Worm (Caenorhabditis elegans) whole organism, late embryonic: ENCODE measurements around the gene grd-1.

Experiments
- C08G9.2 ChIP-seq: sonication (generic microtip); optimal IDR thresholded peaks from 2 replicates; lab custom pipeline; 2016; ENCODE audit warnings: mild to moderate bottlenecking, missing genetic modification characterization, moderate library complexity, missing compliant biosample characterization
- T23F11.4 ChIP-seq: fragments of 200-800 bp; sonication (Bioruptor generic); optimal IDR thresholded peaks from 2 replicates; lab custom pipeline; 2018; ENCODE audit warnings: mild to moderate bottlenecking, missing genetic modification characterization, missing compliant biosample characterization
- Y22D7AL.16 ChIP-seq: sonication (generic microtip); optimal IDR thresholded peaks from 2 replicates; lab custom pipeline; 2016; ENCODE audit warnings: missing genetic modification characterization, missing compliant biosample characterization
- ama-1 ChIP-seq: fragments of 150-350 bp; optimal IDR thresholded peaks from 2 replicates; lab custom pipeline; 2014
- ceh-18 ChIP-seq: sonication (generic microtip); optimal IDR thresholded peaks from 2 replicates; lab custom pipeline; 2016; ENCODE audit warnings: missing genetic modification characterization, missing compliant biosample characterization
- ceh-22 ChIP-seq: sonication (generic microtip); optimal IDR thresholded peaks from 2 replicates; lab custom pipeline; 2017; ENCODE audit warnings: missing biosample characterization, missing genetic modification characterization
- ceh-24 ChIP-seq: sonication (generic microtip); optimal IDR thresholded peaks from 2 replicates; lab custom pipeline; 2016; ENCODE audit warnings: mild to moderate bottlenecking, missing genetic modification characterization, missing compliant biosample characterization
- ceh-31 ChIP-seq: sonication (generic microtip); optimal IDR thresholded peaks from 2 replicates; lab custom pipeline; 2016; ENCODE audit warnings: missing genetic modification characterization, missing compliant biosample characterization
- ceh-34 ChIP-seq: sonication (generic microtip); optimal IDR thresholded peaks from 2 replicates; lab custom pipeline; 2016; ENCODE audit warnings: mild to moderate bottlenecking, missing genetic modification characterization, missing compliant biosample characterization
- ceh-45 ChIP-seq: fragments of 200-800 bp; sonication (Bioruptor generic); IDR thresholded peaks from 2 replicates; pipeline ENCODE4 v1.3.6; 2022; ENCODE audit warnings: missing genetic modification reagents, missing genetic modification characterization, missing compliant biosample characterization
- ceh-48 ChIP-seq: sonication (generic microtip); optimal IDR thresholded peaks from 2 replicates; lab custom pipeline; 2016; ENCODE audit warnings: missing genetic modification characterization, inconsistent platforms, missing compliant biosample characterization
- ceh-6 ChIP-seq: fragments of 200-800 bp; sonication (Bioruptor generic); optimal IDR thresholded peaks from 2 replicates; lab custom pipeline; 2018; ENCODE audit warnings: mild to moderate bottlenecking, missing genetic modification characterization, missing compliant biosample characterization
- che-1 ChIP-seq: sonication (generic microtip); optimal IDR thresholded peaks from 2 replicates; lab custom pipeline; 2016; ENCODE audit warnings: mild to moderate bottlenecking, missing genetic modification characterization, missing compliant biosample characterization
- ets-4 ChIP-seq: sonication (generic microtip); optimal IDR thresholded peaks from 2 replicates; lab custom pipeline; 2016; ENCODE audit warnings: missing genetic modification characterization, missing compliant biosample characterization
- fax-1 ChIP-seq: sonication (generic microtip); optimal IDR thresholded peaks from 2 replicates; lab custom pipeline; 2016; ENCODE audit warnings: missing genotype, missing genetic modification characterization, missing compliant biosample characterization
- fkh-6 ChIP-seq: sonication (generic microtip); optimal IDR thresholded peaks from 2 replicates; lab custom pipeline; 2016; ENCODE audit warnings: missing genetic modification characterization, missing compliant biosample characterization
- gmeb-2 ChIP-seq: sonication (generic microtip); optimal IDR thresholded peaks from 2 replicates; lab custom pipeline; 2016; ENCODE audit warnings: missing genetic modification characterization, inconsistent platforms, missing compliant biosample characterization
- hlh-13 ChIP-seq: fragments of 200-800 bp; sonication (Bioruptor generic); optimal IDR thresholded peaks from 2 replicates; lab custom pipeline; 2018; ENCODE audit warnings: mild to moderate bottlenecking, missing genetic modification characterization, missing compliant biosample characterization
- hlh-15 ChIP-seq: sonication (generic microtip); optimal IDR thresholded peaks from 2 replicates; lab custom pipeline; 2016; ENCODE audit warnings: missing genetic modification characterization, missing compliant biosample characterization
- hlh-30 ChIP-seq: sonication (generic microtip); optimal IDR thresholded peaks from 2 replicates; lab custom pipeline; 2017; ENCODE audit warnings: antibody characterized with exemption, missing genetic modification characterization, missing compliant biosample characterization; ENCODE audit not compliant: insufficient read depth
- hlh-8 ChIP-seq: sonication (generic microtip); optimal IDR thresholded peaks from 2 replicates; lab custom pipeline; 2016; ENCODE audit warnings: missing genotype, missing genetic modification characterization, missing compliant biosample characterization
- lin-11 ChIP-seq: fragments of 200-800 bp; sonication (Bioruptor generic); optimal IDR thresholded peaks from 2 replicates; lab custom pipeline; 2018; ENCODE audit warnings: mild to moderate bottlenecking, missing genetic modification characterization, missing compliant biosample characterization
- madf-2 ChIP-seq: sonication (generic microtip); optimal IDR thresholded peaks from 2 replicates; lab custom pipeline; 2017; ENCODE audit warnings: missing genetic modification characterization, missing compliant biosample characterization
- nfya-1 ChIP-seq: sonication (generic microtip); optimal IDR thresholded peaks from 2 replicates; lab custom pipeline; 2017; ENCODE audit warnings: missing genetic modification characterization, mild to moderate bottlenecking, missing compliant biosample characterization, antibody characterized with exemption, moderate library complexity
- nhr-232 ChIP-seq: sonication (generic microtip); optimal IDR thresholded peaks from 2 replicates; lab custom pipeline; 2016; ENCODE audit warnings: missing genetic modification characterization, missing compliant biosample characterization
- npax-4 ChIP-seq: sonication (generic microtip); optimal IDR thresholded peaks from 2 replicates; lab custom pipeline; 2016; ENCODE audit warnings: missing genetic modification characterization, missing compliant biosample characterization
- pat-9 ChIP-seq: fragments of 200-800 bp; sonication (Bioruptor generic); optimal IDR thresholded peaks from 2 replicates; lab custom pipeline; 2018; ENCODE audit warnings: mild to moderate bottlenecking, missing genetic modification characterization, moderate library complexity, missing compliant biosample characterization
- pax-1 ChIP-seq: fragments of 150-350 bp; optimal IDR thresholded peaks from 2 replicates; lab custom pipeline; 2014; ENCODE audit warnings: missing biosample characterization, missing genetic modification characterization
- pha-2 ChIP-seq: sonication (generic microtip); optimal IDR thresholded peaks from 2 replicates; lab custom pipeline; 2017; ENCODE audit warnings: mild to moderate bottlenecking, missing genetic modification characterization, missing compliant biosample characterization
- pha-4 ChIP-seq: fragments of 150-350 bp; optimal IDR thresholded peaks from 2 replicates; lab custom pipeline; 2018; ENCODE audit warnings: missing biosample characterization, missing genetic modification reagents, missing genetic modification characterization
- pqm-1 ChIP-seq: sonication (generic microtip); optimal IDR thresholded peaks from 2 replicates; lab custom pipeline; 2016; ENCODE audit warnings: missing genetic modification characterization, missing compliant biosample characterization
- sdc-2 ChIP-seq: sonication (generic microtip); optimal IDR thresholded peaks from 2 replicates; lab custom pipeline; 2016; ENCODE audit warnings: missing genotype, missing genetic modification characterization, missing compliant biosample characterization
- tbx-2 ChIP-seq: sonication (generic microtip); optimal IDR thresholded peaks from 2 replicates; lab custom pipeline; 2016; ENCODE audit warnings: missing genetic modification characterization, missing compliant biosample characterization
- tbx-7 ChIP-seq: sonication (generic microtip); optimal IDR thresholded peaks from 2 replicates; lab custom pipeline; 2016; ENCODE audit warnings: missing genotype, missing genetic modification characterization, missing compliant biosample characterization
- ttx-3 ChIP-seq: sonication (generic microtip); optimal IDR thresholded peaks from 2 replicates; lab custom pipeline; 2016; ENCODE audit warnings: missing genetic modification reagents, missing genetic modification characterization, missing compliant biosample characterization
- unc-3 ChIP-seq, 2 experiments: fragments of 200-800 bp in 1 of 2; sonication (Bioruptor generic) in 1 of 2; sonication (generic microtip) in 1 of 2; conservative IDR thresholded peaks in 1 of 2; optimal IDR thresholded peaks in 1 of 2; 2 replicates each; pipeline versions ENCODE4 v1.3.6 to Lab custom; 2016 to 2022; ENCODE audit warnings: missing compliant biosample characterization in 2 of 2, missing genetic modification characterization in 2 of 2, missing genetic modification reagents in 1 of 2
- unc-42 ChIP-seq: sonication (generic microtip); optimal IDR thresholded peaks from 2 replicates; lab custom pipeline; 2016; ENCODE audit warnings: missing genotype, missing genetic modification characterization, missing compliant biosample characterization
- unc-86 ChIP-seq: sonication (generic microtip); optimal IDR thresholded peaks from 2 replicates; lab custom pipeline; 2016; ENCODE audit warnings: missing genetic modification characterization, missing compliant biosample characterization
- zip-5 ChIP-seq: sonication (generic microtip); optimal IDR thresholded peaks from 2 replicates; lab custom pipeline; 2016; ENCODE audit warnings: missing genetic modification characterization, missing compliant biosample characterization
- ztf-16 ChIP-seq: sonication (generic microtip); optimal IDR thresholded peaks from 2 replicates; lab custom pipeline; 2017; ENCODE audit warnings: missing genetic modification characterization, missing compliant biosample characterization

Gene grd-1

DNA sequence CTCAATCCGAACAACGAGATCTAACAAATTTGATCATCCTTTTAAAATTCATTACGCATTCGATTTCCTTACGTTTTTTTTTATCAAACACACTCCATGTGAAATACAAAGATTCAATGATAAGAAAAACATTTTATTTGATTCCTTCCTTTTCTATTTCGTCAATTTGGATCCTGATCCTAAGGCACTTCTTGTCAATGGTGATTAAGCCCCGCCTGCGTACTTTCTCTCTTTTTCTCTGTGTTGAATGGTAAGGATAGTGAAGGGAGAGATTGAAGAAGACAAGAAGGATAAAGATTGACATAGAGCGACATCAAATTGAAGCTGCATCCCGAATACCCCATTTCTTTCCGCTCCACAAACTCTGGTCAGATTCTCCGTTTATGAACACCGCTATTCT, at the start of gene grd-1:
Gene grd-1, plus strand, starts transcription at position 241 of the 400 bp plus-strand sequence.
- TF ChIP-seq npax-4 = no peak
- no peak for TF ChIP-seq nfya-1 (tag; lab: Kevin White, UChicago)
- no peak for TF ChIP-seq che-1 (tag; lab: Kevin White, UChicago)
- no peak for TF ChIP-seq ets-4 (tag; lab: Kevin White, UChicago)
- TF ChIP-seq lin-11 (tag; lab: Kevin White, UChicago) = no peak
- TF ChIP-seq ceh-31 (tag; lab: Kevin White, UChicago) = no peak
- TF ChIP-seq unc-42 (tag; lab: Kevin White, UChicago) = no peak
- TF ChIP-seq gmeb-2 (tag; lab: Kevin White, UChicago) = no peak
- TF ChIP-seq T23F11.4 (GFP tag; lab: Kevin White, UChicago) = no peak
- TF ChIP-seq fkh-6 (tag; lab: Kevin White, UChicago) = no peak
- no peak for TF ChIP-seq unc-86 (tag; lab: Kevin White, UChicago)
- TF ChIP-seq ceh-22 (tag; lab: Kevin White, UChicago) = no peak
- TF ChIP-seq ceh-45 (GFP tag; lab: Robert Waterston, UW) = no peak
- no peak for TF ChIP-seq ceh-48 (tag; lab: Kevin White, UChicago)
- no peak for TF ChIP-seq pqm-1 (tag; lab: Kevin White, UChicago)
- TF ChIP-seq tbx-2 = no peak

DNA sequence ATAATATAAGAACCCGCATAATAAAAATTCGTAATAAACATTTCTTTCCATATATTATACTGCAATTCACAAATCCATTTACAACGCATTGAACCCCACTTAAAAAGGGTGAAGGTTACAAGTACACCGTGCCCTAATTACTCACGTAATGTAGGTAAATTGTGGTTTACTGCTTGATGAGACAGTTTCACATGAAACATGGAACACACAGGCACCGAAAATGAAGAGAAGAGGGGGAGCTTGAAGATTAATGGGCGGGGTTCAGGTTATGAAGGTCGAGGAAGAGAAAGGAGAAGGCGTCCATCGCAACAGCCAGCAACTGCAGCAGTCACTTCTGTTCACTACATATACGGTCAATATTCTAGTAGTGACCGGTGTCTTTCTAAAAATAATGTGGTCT, 49.5 kb upstream of the grd-1 start, which contains the start of gene lpr-6:
Gene lpr-6, plus strand, starts transcription at position 251 of the 400 bp plus-strand sequence.
- TF ChIP-seq ama-1 (lab: Kevin White, UChicago) (peak; percentile 19), nhr-232 (tag; lab: Kevin White, UChicago) (no peak), pax-1 (no peak), ceh-31 (tag; lab: Kevin White, UChicago) (peak; percentile 2)

DNA sequence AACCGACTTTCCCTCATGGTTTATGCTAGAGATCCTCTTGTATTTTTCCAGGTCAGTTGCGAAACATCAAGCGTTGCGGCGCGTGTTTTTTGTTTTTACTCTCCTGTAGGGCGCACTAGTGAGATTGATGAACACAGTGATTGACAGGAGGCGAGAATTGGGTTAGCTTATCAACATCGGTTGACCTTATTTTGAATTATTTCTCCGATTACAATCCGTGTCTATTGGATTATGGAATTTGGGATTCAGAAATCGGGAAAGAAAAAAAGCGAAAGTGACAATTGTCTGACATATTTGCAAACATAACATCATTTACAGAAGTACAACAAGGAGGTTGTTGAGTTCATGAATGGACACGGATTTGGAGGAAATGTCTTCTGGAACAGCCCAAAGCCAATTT, 48.3 kb upstream of the grd-1 start:
- TF ChIP-seq ama-1 (lab: Kevin White, UChicago) = no peak
- TF ChIP-seq C08G9.2 (tag; lab: Kevin White, UChicago) = no peak
- TF ChIP-seq pat-9 (tag; lab: Kevin White, UChicago) = no peak
- no peak for TF ChIP-seq hlh-13 (GFP tag; lab: Kevin White, UChicago)
- no peak for TF ChIP-seq ttx-3
- no peak for TF ChIP-seq che-1 (tag; lab: Kevin White, UChicago)
- no peak for TF ChIP-seq tbx-7 (tag; lab: Kevin White, UChicago)
- TF ChIP-seq Y22D7AL.16 = no peak
- no peak for TF ChIP-seq hlh-30 (tag; lab: Kevin White, UChicago)
- TF ChIP-seq pha-4 = no peak
- no peak for TF ChIP-seq sdc-2 (tag; lab: Kevin White, UChicago)
- no peak for TF ChIP-seq zip-5 (tag; lab: Kevin White, UChicago)
- TF ChIP-seq pha-2 (tag; lab: Kevin White, UChicago) = no peak
- TF ChIP-seq fax-1 (tag; lab: Kevin White, UChicago) = no peak
- TF ChIP-seq ceh-18 (tag; lab: Kevin White, UChicago) = no peak
- no peak for TF ChIP-seq madf-2 (tag; lab: Kevin White, UChicago)
- no peak for TF ChIP-seq ztf-16
- no peak for TF ChIP-seq fkh-6 (tag; lab: Kevin White, UChicago)
- TF ChIP-seq, all 69 proteins: peak for 0

DNA sequence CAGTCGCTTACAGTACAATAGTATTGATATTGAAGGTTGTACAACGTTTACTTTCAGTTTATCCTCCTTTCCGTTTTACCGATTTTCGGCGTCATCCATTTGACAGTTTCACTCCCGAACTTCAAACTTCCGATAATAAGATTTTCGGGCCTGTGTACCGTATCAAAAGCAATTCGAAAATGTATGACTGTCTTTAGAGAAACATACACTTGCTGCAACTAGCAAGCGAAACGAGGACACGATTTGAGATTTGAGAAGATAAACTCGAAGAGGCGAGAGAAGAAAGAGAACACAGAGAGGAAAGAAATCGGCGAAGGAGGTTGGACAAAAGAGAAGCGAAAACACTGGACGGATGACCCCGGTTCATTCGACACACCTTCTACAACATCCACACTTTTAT, 47.3 kb upstream of the grd-1 start, which contains the start of gene lpr-5:
Gene lpr-5, plus strand, starts transcription at position 220 of the 400 bp plus-strand sequence.
- TF ChIP-seq pax-1 = no peak
- no peak for TF ChIP-seq hlh-8
- no peak for TF ChIP-seq zip-5 (tag; lab: Kevin White, UChicago)
- no peak for TF ChIP-seq hlh-15
- TF ChIP-seq unc-3 (GFP tag; conservative IDR thresholded peaks at IDR 0.05; lab: Robert Waterston, UW) = no peak
- TF ChIP-seq unc-3 (tag; optimal IDR thresholded peaks at IDR 0.05; lab: Kevin White, UChicago) = no peak
- TF ChIP-seq pha-4 = no peak
- no peak for TF ChIP-seq madf-2 (tag; lab: Kevin White, UChicago)
- no peak for TF ChIP-seq ets-4 (tag; lab: Kevin White, UChicago)
- TF ChIP-seq ceh-18 (tag; lab: Kevin White, UChicago) = no peak
- no peak for TF ChIP-seq ceh-24 (tag; lab: Kevin White, UChicago)
- no peak for TF ChIP-seq ceh-34 (tag; lab: Kevin White, UChicago)
- TF ChIP-seq ceh-6 = no peak
- TF ChIP-seq lin-11 (tag; lab: Kevin White, UChicago) = no peak
